Worm (Caenorhabditis elegans) whole organism, L3 larva: Measurements from ENCODE around the gene C09H10.5.

ENCODE experiments used
- ceh-82 ChIP-seq: fragments of 150-350 bp; optimal IDR thresholded peaks from 2 replicates; lab custom pipeline; 2014; ENCODE audit warnings: missing biosample characterization, missing genetic modification characterization
- pha-4 ChIP-seq: fragments of 150-350 bp; optimal IDR thresholded peaks from 2 replicates; lab custom pipeline; 2014; ENCODE audit warnings: missing biosample characterization, missing genetic modification reagents, missing genetic modification characterization

DNA sequence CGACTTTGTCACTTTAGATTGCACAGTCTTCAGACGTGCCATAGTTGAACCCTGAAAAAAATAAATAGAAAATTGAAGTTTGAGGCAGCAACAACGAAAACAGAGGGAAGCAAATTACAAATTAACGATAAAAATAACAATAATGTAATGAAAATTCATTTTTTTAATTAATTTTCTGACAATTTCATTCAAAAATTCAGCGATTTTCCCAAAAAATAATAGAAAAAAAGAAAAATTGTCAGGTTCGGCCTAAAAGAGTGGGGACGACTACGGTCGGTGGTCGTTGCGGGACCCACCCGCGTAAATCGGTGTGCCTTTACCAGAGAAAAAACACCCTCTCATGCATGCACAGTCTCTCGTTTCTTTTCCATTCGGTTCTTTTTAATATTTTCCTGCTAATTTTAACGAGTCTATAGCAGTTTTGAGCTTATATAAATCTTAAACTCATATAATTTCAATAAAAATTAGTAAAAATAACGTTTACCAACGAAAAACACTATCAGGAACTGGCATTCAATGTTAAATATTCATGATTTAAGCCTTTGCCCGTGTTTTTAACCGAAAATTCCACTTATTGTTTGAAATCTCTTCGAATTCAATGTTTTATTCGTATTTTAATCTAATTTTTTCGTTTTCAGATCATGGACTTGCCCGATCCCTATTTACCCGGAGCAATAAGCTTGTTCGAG, 22.9 kb upstream of the C09H10.5 start, which contains the start of the genes rps-9 and lsm-1:
- TF ChIP-seq ceh-82 (no peak), pha-4 (tag; lab: Kevin White, UChicago) (peak; percentile 84)
